Worm (Caenorhabditis elegans): ENCODE data around the gene C02F5.2.

C02F5.2 gene

ce11 chrIII:8249381-8249780, at the start of gene C02F5.2, which contains the start of gene C02F5.10:
Gene C02F5.2 (plus strand): TSS chrIII:8249619.
Gene C02F5.10 (minus strand): TSS chrIII:8249481.
- no peak for TF ChIP-seq pqm-1 (tag; optimal IDR thresholded peaks at IDR 0.05)
- TF ChIP-seq nhr-47 (tag; optimal IDR thresholded peaks at IDR 0.05) = no peak
- TF ChIP-seq lin-39 (tag; optimal IDR thresholded peaks at IDR 0.05) = no peak
- TF ChIP-seq unc-98 (GFP tag; IDR thresholded peaks at IDR 0.05) = no peak
- TF ChIP-seq snpc-4 (tag; optimal IDR thresholded peaks at IDR 0.05) = no peak
- TF ChIP-seq fkh-8 (tag; optimal IDR thresholded peaks at IDR 0.05) = no peak
- no peak for TF ChIP-seq hlh-17 (GFP tag; optimal IDR thresholded peaks at IDR 0.05; ENCODE audit: borderline replicate concordance)
- TF ChIP-seq unc-30 (tag; optimal IDR thresholded peaks at IDR 0.05) = no peak
- no peak for TF ChIP-seq C04F5.9 (tag; optimal IDR thresholded peaks at IDR 0.05)
- TF ChIP-seq ztf-11 (tag; optimal IDR thresholded peaks at IDR 0.05) = no peak
- no peak for TF ChIP-seq egl-13 (tag; optimal IDR thresholded peaks at IDR 0.05)
- TF ChIP-seq nhr-76 (tag; optimal IDR thresholded peaks at IDR 0.05) = no peak
- no peak for TF ChIP-seq C34B4.2 (tag; optimal IDR thresholded peaks at IDR 0.05)
- no peak for TF ChIP-seq blmp-1 (tag; optimal IDR thresholded peaks at IDR 0.05)
- no peak for TF ChIP-seq nhr-20 (tag; optimal IDR thresholded peaks at IDR 0.05)
- TF ChIP-seq vab-15 (tag; optimal IDR thresholded peaks at IDR 0.05) = no peak
- TF ChIP-seq lin-35 (GFP tag; optimal IDR thresholded peaks at IDR 0.05) = no peak

ce11 chrIII:8201117-8201516, 48.3 kb upstream of the C02F5.2 start, which contains the start of gene unc-36:
Gene unc-36 (minus strand): TSS chrIII:8201217.
- TF ChIP-seq snu-23 (GFP tag; optimal IDR thresholded peaks at IDR 0.05) (no peak), nhr-90 (tag; optimal IDR thresholded peaks at IDR 0.05; ENCODE audit: poor library complexity) (no peak), nhr-76 (tag; optimal IDR thresholded peaks at IDR 0.05) (no peak), zip-4 (GFP tag; optimal IDR thresholded peaks at IDR 0.05) (no peak), lsy-2 (tag; optimal IDR thresholded peaks at IDR 0.05) (no peak), jun-1 (tag; optimal IDR thresholded peaks at IDR 0.05) (no peak), dpl-1 (GFP tag; optimal IDR thresholded peaks at IDR 0.05) (no peak), lin-13 (GFP tag; optimal IDR thresholded peaks at IDR 0.05) (no peak), C04F5.9 (tag; optimal IDR thresholded peaks at IDR 0.05) (no peak), ama-1 (optimal IDR thresholded peaks at IDR 0.05) (no peak), nhr-11 (tag; optimal IDR thresholded peaks at IDR 0.05) (no peak), unc-86 (tag; optimal IDR thresholded peaks at IDR 0.05) (no peak), rnt-1 (tag; optimal IDR thresholded peaks at IDR 0.05) (no peak), sox-4 (tag; optimal IDR thresholded peaks at IDR 0.05) (no peak), pqm-1 (tag; optimal IDR thresholded peaks at IDR 0.05) (no peak), mdl-1 (tag; optimal IDR thresholded peaks at IDR 0.05) (no peak)

DNA sequence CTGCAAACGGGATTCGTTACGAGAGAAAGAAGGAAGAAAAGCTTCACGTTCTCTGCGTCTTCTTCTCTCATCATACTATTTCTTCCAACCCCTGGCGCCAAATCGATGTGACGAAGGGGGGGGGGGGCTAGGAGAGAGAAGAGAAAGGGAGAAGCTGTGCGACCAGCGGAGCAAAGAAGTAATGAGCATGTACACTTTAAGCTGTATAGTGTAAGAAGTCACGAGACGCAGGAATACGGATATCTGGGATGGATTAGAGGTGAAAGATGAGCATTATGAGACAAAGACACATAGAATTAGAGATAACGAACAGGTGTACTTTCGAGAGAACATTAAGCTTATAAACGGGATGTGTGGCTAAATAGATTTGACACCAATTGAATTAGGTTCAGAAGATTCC, 47.7 kb upstream of the C02F5.2 start:
- TF ChIP-seq unc-130 (tag; optimal IDR thresholded peaks at IDR 0.05) = no peak
- no peak for TF ChIP-seq lin-13 (GFP tag; optimal IDR thresholded peaks at IDR 0.05)
- TF ChIP-seq nhr-85 (tag) = no peak
- TF ChIP-seq sptf-1 (tag; optimal IDR thresholded peaks at IDR 0.05) = no peak
- TF ChIP-seq elt-2 (tag; optimal IDR thresholded peaks at IDR 0.05) = no peak
- no peak for TF ChIP-seq efl-3 (GFP tag; optimal IDR thresholded peaks at IDR 0.05)
- TF ChIP-seq xbp-1 (tag; optimal IDR thresholded peaks at IDR 0.05) = peak; percentile 3
- TF ChIP-seq fos-1 (tag; optimal IDR thresholded peaks at IDR 0.05) = no peak
- no peak for TF ChIP-seq ceh-63 (GFP tag; optimal IDR thresholded peaks at IDR 0.05)
- TF ChIP-seq snu-23 (GFP tag; optimal IDR thresholded peaks at IDR 0.05) = no peak
- TF ChIP-seq blmp-1 (tag; optimal IDR thresholded peaks at IDR 0.05) = no peak
- peak in 1 of 3 experiments; percentile 32 for TF ChIP-seq dpl-1 (GFP tag; optimal IDR thresholded peaks at IDR 0.05)
- TF ChIP-seq sox-4 (tag; optimal IDR thresholded peaks at IDR 0.05) = no peak
- no peak for TF ChIP-seq grh-1 (GFP tag; IDR thresholded peaks at IDR 0.05)
- TF ChIP-seq egl-13 (tag; optimal IDR thresholded peaks at IDR 0.05) = peak; percentile 58
- no peak for TF ChIP-seq nhr-47 (tag; optimal IDR thresholded peaks at IDR 0.05)
- TF ChIP-seq irx-1 (tag; optimal IDR thresholded peaks at IDR 0.05) = no peak
- TF ChIP-seq ces-1 (GFP tag; optimal IDR thresholded peaks at IDR 0.05) = no peak
- no peak for TF ChIP-seq snpc-4 (tag; optimal IDR thresholded peaks at IDR 0.05)
- TF ChIP-seq ceh-90 (tag; optimal IDR thresholded peaks at IDR 0.05) = no peak
- TF ChIP-seq unc-30 (tag; optimal IDR thresholded peaks at IDR 0.05) = no peak
- peak; percentile 55 for TF ChIP-seq tbx-2 (tag; optimal IDR thresholded peaks at IDR 0.05)
- TF ChIP-seq unc-86 (tag; optimal IDR thresholded peaks at IDR 0.05) = peak; percentile 60
- TF ChIP-seq isw-1 (GFP tag; IDR thresholded peaks at IDR 0.05) = peak; percentile 31
- peak; percentile 49 for TF ChIP-seq nhr-19 (GFP tag; conservative IDR thresholded peaks at IDR 0.05)
- TF ChIP-seq lin-39 (tag; optimal IDR thresholded peaks at IDR 0.05) = no peak
- TF ChIP-seq egl-27 (tag; optimal IDR thresholded peaks at IDR 0.05) = no peak
- no peak for TF ChIP-seq C04F5.9 (tag; optimal IDR thresholded peaks at IDR 0.05)
- TF ChIP-seq sup-37 (GFP tag; optimal IDR thresholded peaks at IDR 0.05) = no peak
- TF ChIP-seq nhr-84 (tag; optimal IDR thresholded peaks at IDR 0.05) = no peak
- TF ChIP-seq lin-35 (GFP tag; optimal IDR thresholded peaks at IDR 0.05) = peak in 1 of 2 experiments; percentile 51
- no peak for TF ChIP-seq C34B4.2 (tag; optimal IDR thresholded peaks at IDR 0.05)
